Fruit fly (Drosophila melanogaster) whole organism, embryonic: Measurements from ENCODE around the gene Ubc4.

Experiments used
- ATbp ChIP-seq: fragments of 200-800 bp; sonication (Bioruptor generic); optimal IDR thresholded peaks from 2 replicates; lab custom pipeline; 2017; ENCODE audit warnings: missing biosample characterization, mild to moderate bottlenecking, missing genetic modification characterization, missing genetic modification reagents
- BEAF-32 ChIP-seq: fragments of 200-800 bp; sonication (Bioruptor generic); optimal IDR thresholded peaks from 3 replicates; lab custom pipeline; 2017; ENCODE audit warnings: missing biosample characterization, missing genetic modification characterization, mild to moderate bottlenecking, moderate library complexity, missing genetic modification reagents
- CG13894 ChIP-seq: fragments of 200-800 bp; sonication (Bioruptor generic); optimal IDR thresholded peaks from 3 replicates; lab custom pipeline; 2018; ENCODE audit warnings: missing biosample characterization, mild to moderate bottlenecking, missing genetic modification characterization, moderate library complexity
- CG14441 ChIP-seq: fragments of 200-800 bp; sonication (Bioruptor generic); IDR thresholded peaks from 2 replicates; pipeline ENCODE4 v1.3.6; 2022; ENCODE audit warnings: missing biosample characterization, missing genetic modification characterization
- CG14710 ChIP-seq: fragments of 200-800 bp; sonication (Bioruptor generic); optimal IDR thresholded peaks from 3 replicates; lab custom pipeline; 2019; ENCODE audit warnings: missing biosample characterization, mild to moderate bottlenecking, missing genetic modification characterization, moderate library complexity
- CG1603 ChIP-seq: fragments of 200-800 bp; sonication (Bioruptor generic); optimal IDR thresholded peaks from 2 replicates; lab custom pipeline; 2019; ENCODE audit warnings: missing biosample characterization, mild to moderate bottlenecking, missing genetic modification characterization, moderate library complexity
- CG17568 ChIP-seq: fragments of 200-800 bp; sonication (Bioruptor generic); optimal IDR thresholded peaks from 2 replicates; lab custom pipeline; 2018; ENCODE audit warnings: missing biosample characterization, mild to moderate bottlenecking, missing genetic modification characterization, moderate library complexity
- CG31365 ChIP-seq: fragments of 200-800 bp; sonication (Bioruptor generic); optimal IDR thresholded peaks from 2 replicates; lab custom pipeline; 2018; ENCODE audit warnings: missing biosample characterization, mild to moderate bottlenecking, missing genetic modification characterization
- CG3847 ChIP-seq: fragments of 200-800 bp; sonication (Bioruptor generic); IDR thresholded peaks from 2 replicates; pipeline ENCODE4 v1.3.6; 2022; ENCODE audit warnings: missing biosample characterization, missing genetic modification characterization
- CG4360 ChIP-seq: fragments of 200-800 bp; sonication (Bioruptor generic); IDR thresholded peaks from 2 replicates; pipeline ENCODE4 v1.3.6; 2022; ENCODE audit warnings: missing biosample characterization, missing genetic modification characterization
- CG5245 ChIP-seq: fragments of 200-800 bp; sonication (Bioruptor generic); optimal IDR thresholded peaks from 3 replicates; lab custom pipeline; 2016; ENCODE audit warnings: missing biosample characterization, missing genetic modification characterization
- CG6654 ChIP-seq: fragments of 200-800 bp; sonication (Bioruptor generic); optimal IDR thresholded peaks from 2 replicates; lab custom pipeline; 2017; ENCODE audit warnings: missing biosample characterization, mild to moderate bottlenecking, missing genetic modification characterization
- CG6813 ChIP-seq: fragments of 200-800 bp; sonication (Bioruptor generic); optimal IDR thresholded peaks from 2 replicates; lab custom pipeline; 2017; ENCODE audit warnings: missing biosample characterization, missing genetic modification characterization, mild to moderate bottlenecking, moderate library complexity, missing genetic modification reagents
- CG9215 ChIP-seq: fragments of 200-800 bp; sonication (Bioruptor generic); IDR thresholded peaks from 2 replicates; pipeline ENCODE4 v1.3.6; 2022; ENCODE audit warnings: missing biosample characterization, missing genetic modification characterization
- CG9437 ChIP-seq: fragments of 200-800 bp; sonication (Bioruptor generic); optimal IDR thresholded peaks from 2 replicates; lab custom pipeline; 2018; ENCODE audit warnings: missing biosample characterization, mild to moderate bottlenecking, missing genetic modification characterization
- CG9727 ChIP-seq: fragments of 200-800 bp; sonication (Bioruptor generic); optimal IDR thresholded peaks from 3 replicates; lab custom pipeline; 2017; ENCODE audit warnings: missing biosample characterization, mild to moderate bottlenecking, missing genetic modification characterization
- CG9817 ChIP-seq: fragments of 200-800 bp; sonication (Bioruptor generic); optimal IDR thresholded peaks from 2 replicates; lab custom pipeline; 2018; ENCODE audit warnings: missing biosample characterization, mild to moderate bottlenecking, missing genetic modification characterization, moderate library complexity
- CG9876 ChIP-seq: fragments of 200-800 bp; sonication (Bioruptor generic); optimal IDR thresholded peaks from 2 replicates; lab custom pipeline; 2016; ENCODE audit warnings: missing biosample characterization, missing genetic modification characterization
- CoRest ChIP-seq: fragments of 200-800 bp; sonication (Bioruptor generic); optimal IDR thresholded peaks from 3 replicates; lab custom pipeline; 2018; ENCODE audit warnings: missing biosample characterization, mild to moderate bottlenecking, missing genetic modification characterization, moderate library complexity
- D19A ChIP-seq: fragments of 200-800 bp; optimal IDR thresholded peaks from 3 replicates; lab custom pipeline; 2019; ENCODE audit warnings: missing biosample characterization, mild to moderate bottlenecking, missing genetic modification characterization, moderate library complexity
- Doc2 ChIP-seq: fragments of 200-800 bp; sonication (Bioruptor generic); IDR thresholded peaks from 2 replicates; pipeline ENCODE4 v1.3.6; 2022; ENCODE audit warnings: missing biosample characterization, missing genetic modification characterization
- Hmx ChIP-seq: fragments of 200-800 bp; sonication (Bioruptor generic); optimal IDR thresholded peaks from 2 replicates; lab custom pipeline; 2016; ENCODE audit warnings: missing biosample characterization, missing genetic modification characterization
- MTF-1 ChIP-seq: fragments of 200-800 bp; sonication (Bioruptor generic); optimal IDR thresholded peaks from 2 replicates; lab custom pipeline; 2018; ENCODE audit warnings: missing biosample characterization, mild to moderate bottlenecking, missing genetic modification characterization, borderline replicate concordance
- Mad ChIP-seq: fragments of 200-800 bp; sonication (Bioruptor generic); optimal IDR thresholded peaks from 2 replicates; lab custom pipeline; 2016; ENCODE audit warnings: missing biosample characterization, missing genetic modification characterization
- Meics ChIP-seq: fragments of 200-800 bp; sonication (Bioruptor generic); optimal IDR thresholded peaks from 2 replicates; lab custom pipeline; 2017; ENCODE audit warnings: missing biosample characterization, mild to moderate bottlenecking, missing genetic modification characterization
- Myb ChIP-seq: fragments of 200-800 bp; sonication (Bioruptor generic); optimal IDR thresholded peaks from 2 replicates; lab custom pipeline; 2016; ENCODE audit warnings: missing biosample characterization, missing genetic modification characterization
- Optix ChIP-seq: fragments of 200-800 bp; sonication (Bioruptor generic); IDR thresholded peaks from 3 replicates; pipeline ENCODE4 v1.3.6; 2022; ENCODE audit warnings: missing biosample characterization, missing genetic modification characterization
- Taf1 ChIP-seq: fragments of 200-800 bp; sonication (Bioruptor generic); IDR thresholded peaks from 2 replicates; pipeline ENCODE4 v1.3.6; 2022; ENCODE audit warnings: missing biosample characterization, missing genetic modification characterization
- Usf ChIP-seq: fragments of 200-800 bp; sonication (Bioruptor generic); optimal IDR thresholded peaks from 2 replicates; lab custom pipeline; 2017; ENCODE audit warnings: missing genotype, missing biosample characterization, missing genetic modification characterization
- al ChIP-seq: fragments of 200-800 bp; sonication (Bioruptor generic); IDR thresholded peaks from 2 replicates; pipeline ENCODE4 v1.3.6; 2022; ENCODE audit warnings: missing biosample characterization, missing genetic modification characterization
- amos ChIP-seq: fragments of 200-800 bp; sonication (Bioruptor generic); IDR thresholded peaks from 2 replicates; pipeline ENCODE4 v1.3.6; 2022; ENCODE audit warnings: missing biosample characterization, missing genetic modification characterization; ENCODE audit not compliant: partially characterized antibody
- dpn ChIP-seq, 2 experiments: fragments of 200-800 bp; sonication (Bioruptor generic); optimal IDR thresholded peaks; 3 replicates each; lab custom pipeline; 2016; ENCODE audit warnings: missing biosample characterization in 2 of 2, missing genetic modification characterization in 2 of 2
- fd102C ChIP-seq: fragments of 200-800 bp; sonication (Bioruptor generic); optimal IDR thresholded peaks from 2 replicates; lab custom pipeline; 2018; ENCODE audit warnings: missing biosample characterization, mild to moderate bottlenecking, missing genetic modification characterization, moderate library complexity
- fd64A ChIP-seq: fragments of 200-800 bp; sonication (Bioruptor generic); optimal IDR thresholded peaks from 3 replicates; lab custom pipeline; 2018; ENCODE audit warnings: missing biosample characterization, mild to moderate bottlenecking, missing genetic modification characterization
- ftz-f1 ChIP-seq: fragments of 200-800 bp; sonication (Bioruptor generic); optimal IDR thresholded peaks from 2 replicates; lab custom pipeline; 2016; ENCODE audit warnings: missing biosample characterization, missing genetic modification characterization
- ham ChIP-seq: fragments of 200-800 bp; sonication (Bioruptor generic); IDR thresholded peaks from 2 replicates; pipeline ENCODE4 v1.3.6; 2022; ENCODE audit warnings: missing biosample characterization, missing genetic modification characterization
- ken ChIP-seq: fragments of 200-800 bp; sonication (Bioruptor generic); IDR thresholded peaks from 3 replicates; pipeline ENCODE4 v1.3.6; 2022; ENCODE audit warnings: missing biosample characterization, missing genetic modification characterization
- knrl ChIP-seq: fragments of 200-800 bp; sonication (Bioruptor generic); IDR thresholded peaks from 3 replicates; pipeline ENCODE4 v1.3.6; 2022; ENCODE audit warnings: missing biosample characterization, missing genetic modification characterization; ENCODE audit not compliant: partially characterized antibody
- lov ChIP-seq, 2 experiments: fragments of 200-800 bp in 1 of 2; fragments of >200 bp in 1 of 2; sonication (Bioruptor generic) in 1 of 2; IDR thresholded peaks in 1 of 2; optimal IDR thresholded peaks in 1 of 2; 2 replicates in 1 of 2; 3 replicates in 1 of 2; pipeline versions ENCODE4 v1.3.6 to Lab custom; 2017 to 2022; ENCODE audit warnings: missing biosample characterization in 1 of 2, missing genetic modification characterization in 1 of 2
- maf-S ChIP-seq: fragments of 200-800 bp; sonication (Bioruptor generic); optimal IDR thresholded peaks from 2 replicates; lab custom pipeline; 2016; ENCODE audit warnings: missing biosample characterization, missing genetic modification characterization
- odd ChIP-seq: fragments of 200-800 bp; sonication (Bioruptor generic); optimal IDR thresholded peaks from 2 replicates; lab custom pipeline; 2017; ENCODE audit warnings: missing biosample characterization, mild to moderate bottlenecking, missing genetic modification characterization
- sens ChIP-seq: fragments of 200-800 bp; sonication (Bioruptor generic); peaks from one replicate; lab custom pipeline; 2016; ENCODE audit warnings: missing biosample characterization, missing genetic modification characterization
- sens-2 ChIP-seq: fragments of 200-800 bp; sonication (Bioruptor generic); IDR thresholded peaks from 2 replicates; pipeline ENCODE4 v1.3.6; 2022; ENCODE audit warnings: missing biosample characterization, missing genetic modification characterization
- tll ChIP-seq, 2 experiments: fragments of 200-800 bp in 1 of 2; fragments of >200 bp in 1 of 2; sonication (Bioruptor generic) in 1 of 2; optimal IDR thresholded peaks; 2 replicates each; lab custom pipeline; 2017 to 2019; ENCODE audit warnings: missing biosample characterization in 2 of 2, missing genetic modification characterization in 2 of 2, mild to moderate bottlenecking in 1 of 2, moderate library complexity in 1 of 2
- unc-4 ChIP-seq: fragments of 200-800 bp; sonication (Bioruptor generic); IDR thresholded peaks from 2 replicates; pipeline ENCODE4 v1.3.6; 2022; ENCODE audit warnings: missing biosample characterization, missing genetic modification characterization; ENCODE audit not compliant: partially characterized antibody
- zen2 ChIP-seq: fragments of 200-800 bp; sonication (Bioruptor generic); IDR thresholded peaks from 3 replicates; pipeline ENCODE4 v1.3.6; 2022; ENCODE audit warnings: missing biosample characterization, missing genetic modification characterization; ENCODE audit not compliant: partially characterized antibody

Gene Ubc4

dm6 chr3L:9744060-9744549 lies 46.0 kb downstream of the Ubc4 start (continued):
- TF ChIP-seq odd (GFP tag; lab: Kevin White, UChicago) (peak; percentile 81), Myb (GFP tag; lab: Kevin White, UChicago) (peak; percentile 66), Optix (GFP tag; lab: Robert Waterston, UW) (peak; percentile 71), unc-4 (GFP tag; lab: Robert Waterston, UW) (no peak), Meics (peak; percentile 89), CG9437 (GFP tag; lab: Kevin White, UChicago) (peak; percentile 72), ham (GFP tag; lab: Robert Waterston, UW) (no peak), ftz-f1 (GFP tag; lab: Kevin White, UChicago) (no peak), fd102C (GFP tag; lab: Kevin White, UChicago) (no peak), CG17568 (GFP tag; lab: Kevin White, UChicago) (peak; percentile 17), CG14441 (peak; percentile 84), CG9727 (peak; percentile 81), CG4360 (GFP tag; lab: Robert Waterston, UW) (peak; percentile 47; the same call in 1 of the 2 replicates), CG13894 (peak; percentile 53), tll (GFP tag; optimal IDR thresholded peaks at IDR 0.05; lab: Kevin White, UChicago) (no peak), lov (optimal IDR thresholded peaks at IDR 0.05; lab: Kevin White, UChicago) (no peak), lov (GFP tag; IDR thresholded peaks at IDR 0.05; lab: Robert Waterston, UW) (0 out of 3 replicates have a peak, but pooled peaks have one; percentile 35), Taf1 (peak; percentile 48; the same call in 1 of the 2 replicates), CG9817 (tag; lab: Kevin White, UChicago) (peak; percentile 80), CG3847 (GFP tag; lab: Robert Waterston, UW) (peak; percentile 77), Usf (GFP tag; lab: Kevin White, UChicago) (peak; percentile 25), CG31365 (peak; percentile 59), BEAF-32 (GFP tag; lab: Kevin White, UChicago) (no peak), fd64A (GFP tag; lab: Kevin White, UChicago) (peak; percentile 79), knrl (GFP tag; lab: Robert Waterston, UW) (no peak), ken (peak; percentile 81), CG5245 (GFP tag; lab: Kevin White, UChicago) (peak; percentile 89), CG9215 (GFP tag; lab: Robert Waterston, UW) (peak; percentile 74), CG9876 (GFP tag; lab: Kevin White, UChicago) (peak; percentile 22), CG1603 (tag; lab: Kevin White, UChicago) (peak; percentile 75), MTF-1 (GFP tag; lab: Kevin White, UChicago) (peak; percentile 76), sens (GFP tag; lab: Kevin White, UChicago) (peak; percentile 96), CG6654 (GFP tag; lab: Kevin White, UChicago) (peak; percentile 85), ATbp (GFP tag; lab: Kevin White, UChicago) (peak; percentile 85), sens-2 (GFP tag; lab: Robert Waterston, UW) (peak; percentile 71), dpn (GFP tag; optimal IDR thresholded peaks at IDR 0.05; lab: Kevin White, UChicago) (peak; percentile 75 to 76), CoRest (tag; lab: Kevin White, UChicago) (peak; percentile 87), Hmx (GFP tag; lab: Kevin White, UChicago) (peak; percentile 19), amos (no peak), zen2 (no peak), maf-S (GFP tag; lab: Kevin White, UChicago) (peak; percentile 80), Doc2 (GFP tag; lab: Robert Waterston, UW) (peak; percentile 11; the same call in 1 of the 2 replicates), Mad (peak; percentile 35), al (GFP tag; lab: Robert Waterston, UW) (peak; percentile 79), CG14710 (tag; lab: Kevin White, UChicago) (peak; percentile 94), D19A (tag; lab: Kevin White, UChicago) (peak; percentile 92), CG6813 (peak; percentile 77)
